Worm (Caenorhabditis elegans): ENCODE results near the gene F20E11.18.

The F20E11.18 gene

ce11 chrV:17395374-17395773 lies 41.0 kb downstream of the F20E11.18 start, which contains the start of gene srh-120:
Gene srh-120 (plus strand): TSS chrV:17395674.
- TF ChIP-seq unc-120 (tag; optimal IDR thresholded peaks at IDR 0.05; ENCODE audit: poor library complexity, severe bottlenecking) (no peak), nhr-28 (tag; optimal IDR thresholded peaks at IDR 0.05) (no peak), blmp-1 (tag; optimal IDR thresholded peaks at IDR 0.05) (no peak), nhr-2 (tag; optimal IDR thresholded peaks at IDR 0.05) (no peak), M03D4.4 (tag; optimal IDR thresholded peaks at IDR 0.05) (no peak), flh-1 (GFP tag; optimal IDR thresholded peaks at IDR 0.05) (no peak)

Measured in whole organism, mixed stage, embryonic.